Fruit fly (Drosophila melanogaster) whole organism, embryonic: ENCODE data around the gene Sbp2.
A peak's percentile ranks its signal among the peaks of the same experiment; 100 is the strongest.

Source experiments
- BtbVII ChIP-seq: fragments of 200-800 bp; sonication (Bioruptor generic); optimal IDR thresholded peaks from 3 replicates; lab custom pipeline; 2017; ENCODE audit warnings: missing biosample characterization, mild to moderate bottlenecking, missing genetic modification characterization
- CG10462 ChIP-seq: fragments of 200-800 bp; sonication (Bioruptor generic); optimal IDR thresholded peaks from 2 replicates; lab custom pipeline; 2016; ENCODE audit warnings: missing biosample characterization, missing genetic modification characterization
- CG11085 ChIP-seq: fragments of 200-800 bp; sonication (Bioruptor generic); IDR thresholded peaks from 2 replicates; pipeline ENCODE4 v1.3.6; 2022; ENCODE audit warnings: missing biosample characterization, missing genetic modification characterization
- CG11560 ChIP-seq: fragments of 200-800 bp; sonication (Bioruptor generic); IDR thresholded peaks from 3 replicates; pipeline ENCODE4 v1.3.6; 2022; ENCODE audit warnings: missing biosample characterization, missing genetic modification characterization
- CG13624 ChIP-seq: fragments of 200-800 bp; sonication (Bioruptor generic); optimal IDR thresholded peaks from 2 replicates; lab custom pipeline; 2016; ENCODE audit warnings: missing biosample characterization, missing genetic modification characterization
- CG15073 ChIP-seq: fragments of 200-800 bp; sonication (Bioruptor generic); optimal IDR thresholded peaks from 2 replicates; lab custom pipeline; 2016; ENCODE audit warnings: missing biosample characterization, missing genetic modification characterization
- CG15601 ChIP-seq: fragments of 200-800 bp; sonication (Bioruptor generic); optimal IDR thresholded peaks from 3 replicates; lab custom pipeline; 2019; ENCODE audit warnings: missing biosample characterization, mild to moderate bottlenecking, missing genetic modification characterization, moderate library complexity
- CG1603 ChIP-seq: fragments of 200-800 bp; sonication (Bioruptor generic); optimal IDR thresholded peaks from 2 replicates; lab custom pipeline; 2019; ENCODE audit warnings: missing biosample characterization, mild to moderate bottlenecking, missing genetic modification characterization, moderate library complexity
- CG1832 ChIP-seq: fragments of 200-800 bp; sonication (Bioruptor generic); optimal IDR thresholded peaks from 2 replicates; lab custom pipeline; 2017; ENCODE audit warnings: missing biosample characterization, mild to moderate bottlenecking, missing genetic modification characterization, inconsistent platforms
- CG3163 ChIP-seq: fragments of 200-800 bp; sonication (Bioruptor generic); optimal IDR thresholded peaks from 3 replicates; lab custom pipeline; 2016; ENCODE audit warnings: missing biosample characterization, missing genetic modification characterization
- CG5245 ChIP-seq: fragments of 200-800 bp; sonication (Bioruptor generic); optimal IDR thresholded peaks from 3 replicates; lab custom pipeline; 2016; ENCODE audit warnings: missing biosample characterization, missing genetic modification characterization
- CG6272 ChIP-seq: fragments of 200-800 bp; sonication (Bioruptor generic); IDR thresholded peaks from 2 replicates; pipeline ENCODE4 v1.3.6; 2022; ENCODE audit warnings: missing biosample characterization, missing genetic modification characterization
- CG6654 ChIP-seq: fragments of 200-800 bp; sonication (Bioruptor generic); optimal IDR thresholded peaks from 2 replicates; lab custom pipeline; 2017; ENCODE audit warnings: missing biosample characterization, mild to moderate bottlenecking, missing genetic modification characterization
- CG6689 ChIP-seq: fragments of 200-800 bp; sonication (Bioruptor generic); IDR thresholded peaks from 2 replicates; pipeline ENCODE4 v1.3.6; 2022; ENCODE audit warnings: missing biosample characterization, missing genetic modification characterization
- CG7556 ChIP-seq: fragments of 200-800 bp; sonication (Bioruptor generic); optimal IDR thresholded peaks from 2 replicates; lab custom pipeline; 2017; ENCODE audit warnings: missing biosample characterization, mild to moderate bottlenecking, missing genetic modification characterization
- CG8765 ChIP-seq: fragments of 200-800 bp; sonication (Bioruptor generic); IDR thresholded peaks from 2 replicates; pipeline ENCODE4 v1.3.6; 2022; ENCODE audit warnings: missing biosample characterization, missing genetic modification characterization
- CG9727 ChIP-seq: fragments of 200-800 bp; sonication (Bioruptor generic); optimal IDR thresholded peaks from 3 replicates; lab custom pipeline; 2017; ENCODE audit warnings: missing biosample characterization, mild to moderate bottlenecking, missing genetic modification characterization
- Dbx ChIP-seq: fragments of 200-800 bp; sonication (Bioruptor generic); IDR thresholded peaks from 3 replicates; pipeline ENCODE4 v1.3.6; 2022; ENCODE audit warnings: missing biosample characterization, missing genetic modification characterization
- Doc3 ChIP-seq: fragments of 200-800 bp; sonication (Bioruptor generic); IDR thresholded peaks from 3 replicates; pipeline ENCODE4 v1.3.6; 2022; ENCODE audit warnings: missing biosample characterization, missing genetic modification characterization; ENCODE audit not compliant: partially characterized antibody
- Fer3 ChIP-seq: fragments of 200-800 bp; sonication (Bioruptor generic); optimal IDR thresholded peaks from 2 replicates; lab custom pipeline; 2018; ENCODE audit warnings: missing biosample characterization, mild to moderate bottlenecking, missing genetic modification characterization, moderate library complexity
- GATAe ChIP-seq: fragments of 200-800 bp; sonication (Bioruptor generic); conservative IDR thresholded peaks from 2 replicates; pipeline ENCODE4 v1.3.6; 2022; ENCODE audit warnings: missing biosample characterization, missing genetic modification characterization
- Gsc ChIP-seq: fragments of 200-800 bp; sonication (Bioruptor generic); IDR thresholded peaks from 2 replicates; pipeline ENCODE4 v1.3.6; 2022; ENCODE audit warnings: missing biosample characterization, missing genetic modification characterization
- Lhr ChIP-seq: fragments of 200-800 bp; sonication (Bioruptor generic); optimal IDR thresholded peaks from 3 replicates; lab custom pipeline; 2017; ENCODE audit warnings: mild to moderate bottlenecking, missing biosample characterization, missing genetic modification reagents, missing genetic modification characterization
- Lpt ChIP-seq: fragments of >200 bp; optimal IDR thresholded peaks from 2 replicates; lab custom pipeline; 2018; ENCODE audit warnings: missing biosample characterization, missing genetic modification characterization
- MBD-R2 ChIP-seq: fragments of 200-800 bp; sonication (Bioruptor generic); IDR thresholded peaks from 2 replicates; pipeline ENCODE4 v1.3.6; 2022; ENCODE audit warnings: missing biosample characterization, missing genetic modification characterization
- Oaz ChIP-seq: fragments of 200-800 bp; sonication (Bioruptor generic); IDR thresholded peaks from 2 replicates; pipeline ENCODE4 v1.3.6; 2022; ENCODE audit warnings: missing biosample characterization, missing genetic modification characterization
- Ravus ChIP-seq: fragments of 200-800 bp; sonication (Bioruptor generic); IDR thresholded peaks from 2 replicates; pipeline ENCODE4 v1.3.6; 2022; ENCODE audit warnings: missing biosample characterization, missing genetic modification characterization
- Six4 ChIP-seq: fragments of 200-800 bp; sonication (Bioruptor generic); optimal IDR thresholded peaks from 2 replicates; lab custom pipeline; 2016; ENCODE audit warnings: missing biosample characterization, missing genetic modification characterization
- Ssrp ChIP-seq: fragments of 200-800 bp; sonication (Bioruptor generic); optimal IDR thresholded peaks from 2 replicates; lab custom pipeline; 2018; ENCODE audit warnings: missing biosample characterization, mild to moderate bottlenecking, missing genetic modification characterization, moderate library complexity
- Usf ChIP-seq: fragments of 200-800 bp; sonication (Bioruptor generic); optimal IDR thresholded peaks from 2 replicates; lab custom pipeline; 2017; ENCODE audit warnings: missing genotype, missing biosample characterization, missing genetic modification characterization
- amos ChIP-seq: fragments of 200-800 bp; sonication (Bioruptor generic); IDR thresholded peaks from 2 replicates; pipeline ENCODE4 v1.3.6; 2022; ENCODE audit warnings: missing biosample characterization, missing genetic modification characterization; ENCODE audit not compliant: partially characterized antibody
- chn ChIP-seq: fragments of 200-800 bp; sonication (Bioruptor generic); optimal IDR thresholded peaks from 2 replicates; lab custom pipeline; 2016; ENCODE audit warnings: missing biosample characterization, missing genetic modification characterization
- crol ChIP-seq: fragments of 200-800 bp; sonication (Bioruptor generic); IDR thresholded peaks from 2 replicates; pipeline ENCODE4 v1.3.6; 2022; ENCODE audit warnings: missing biosample characterization, missing genetic modification characterization
- danr ChIP-seq: fragments of 200-800 bp; sonication (Bioruptor generic); IDR thresholded peaks from 2 replicates; pipeline ENCODE4 v1.3.6; 2022; ENCODE audit warnings: missing biosample characterization, missing genetic modification characterization
- dpn ChIP-seq, 2 experiments: fragments of 200-800 bp; sonication (Bioruptor generic); optimal IDR thresholded peaks; 3 replicates each; lab custom pipeline; 2016; ENCODE audit warnings: missing biosample characterization in 2 of 2, missing genetic modification characterization in 2 of 2
- fd102C ChIP-seq: fragments of 200-800 bp; sonication (Bioruptor generic); optimal IDR thresholded peaks from 2 replicates; lab custom pipeline; 2018; ENCODE audit warnings: missing biosample characterization, mild to moderate bottlenecking, missing genetic modification characterization, moderate library complexity
- insv ChIP-seq, 2 experiments: fragments of 200-800 bp; sonication (Bioruptor generic); optimal IDR thresholded peaks; 3 replicates each; lab custom pipeline; 2016 to 2018; ENCODE audit warnings: missing biosample characterization in 2 of 2, missing genetic modification characterization in 2 of 2
- lbe ChIP-seq: fragments of 200-800 bp; sonication (Bioruptor generic); optimal IDR thresholded peaks from 2 replicates; lab custom pipeline; 2016; ENCODE audit warnings: missing biosample characterization, mild to moderate bottlenecking, missing genetic modification characterization
- lov ChIP-seq, 2 experiments: fragments of 200-800 bp in 1 of 2; fragments of >200 bp in 1 of 2; sonication (Bioruptor generic) in 1 of 2; IDR thresholded peaks in 1 of 2; optimal IDR thresholded peaks in 1 of 2; 2 replicates in 1 of 2; 3 replicates in 1 of 2; pipeline versions ENCODE4 v1.3.6 to Lab custom; 2017 to 2022; ENCODE audit warnings: missing biosample characterization in 1 of 2, missing genetic modification characterization in 1 of 2
- mirr ChIP-seq: fragments of 200-800 bp; sonication (Bioruptor generic); optimal IDR thresholded peaks from 3 replicates; lab custom pipeline; 2018; ENCODE audit warnings: missing biosample characterization, mild to moderate bottlenecking, missing genetic modification characterization
- mld ChIP-seq: fragments of 200-800 bp; sonication (Bioruptor generic); IDR thresholded peaks from 3 replicates; pipeline ENCODE4 v1.3.6; 2022; ENCODE audit warnings: missing biosample characterization, missing genetic modification characterization; ENCODE audit not compliant: partially characterized antibody
- nau ChIP-seq: fragments of 200-800 bp; sonication (Bioruptor generic); optimal IDR thresholded peaks from 3 replicates; lab custom pipeline; 2017; ENCODE audit warnings: missing biosample characterization, mild to moderate bottlenecking, missing genetic modification characterization, missing genetic modification reagents
- oc ChIP-seq: fragments of 200-800 bp; sonication (Bioruptor generic); optimal IDR thresholded peaks from 2 replicates; lab custom pipeline; 2018; ENCODE audit warnings: missing biosample characterization, mild to moderate bottlenecking, missing genetic modification characterization, moderate library complexity
- peb ChIP-seq: fragments of 200-800 bp; sonication (Bioruptor generic); IDR thresholded peaks from 2 replicates; pipeline ENCODE4 v1.3.6; 2022; ENCODE audit warnings: missing biosample characterization, missing genetic modification characterization
- pfk ChIP-seq: fragments of 200-800 bp; sonication (Bioruptor generic); optimal IDR thresholded peaks from 2 replicates; lab custom pipeline; 2018; ENCODE audit warnings: missing biosample characterization, mild to moderate bottlenecking, missing genetic modification characterization, moderate library complexity
- seq ChIP-seq: fragments of 200-800 bp; sonication (Bioruptor generic); IDR thresholded peaks from 2 replicates; pipeline ENCODE4 v1.3.6; 2022; ENCODE audit warnings: missing biosample characterization, missing genetic modification characterization
- ssp ChIP-seq: fragments of 200-800 bp; sonication (Bioruptor generic); IDR thresholded peaks from 2 replicates; pipeline ENCODE4 v1.3.6; 2022; ENCODE audit warnings: missing biosample characterization, missing genetic modification characterization
- unc-4 ChIP-seq: fragments of 200-800 bp; sonication (Bioruptor generic); IDR thresholded peaks from 2 replicates; pipeline ENCODE4 v1.3.6; 2022; ENCODE audit warnings: missing biosample characterization, missing genetic modification characterization; ENCODE audit not compliant: partially characterized antibody
- unpg ChIP-seq: fragments of 200-800 bp; sonication (Bioruptor generic); optimal IDR thresholded peaks from 3 replicates; lab custom pipeline; 2018; ENCODE audit warnings: missing biosample characterization, mild to moderate bottlenecking, missing genetic modification characterization, moderate library complexity
- zen ChIP-seq: fragments of 200-800 bp; sonication (Bioruptor generic); optimal IDR thresholded peaks from 3 replicates; lab custom pipeline; 2018; ENCODE audit warnings: missing biosample characterization, mild to moderate bottlenecking, missing genetic modification characterization, moderate library complexity

The Sbp2 gene

dm6 chr3L:8308891-8309352 lies 5.0 kb downstream of the Sbp2 start, which contains the start of gene BI-1 (continued):
- TF ChIP-seq peb: no peak
- TF ChIP-seq unpg: peak; percentile 56
- TF ChIP-seq Ravus (GFP tag; lab: Robert Waterston, UW): no peak
- TF ChIP-seq CG13624 (GFP tag; lab: Kevin White, UChicago): peak; percentile 44
- TF ChIP-seq Doc3 (GFP tag; lab: Robert Waterston, UW): no peak
- no peak for TF ChIP-seq lov (optimal IDR thresholded peaks at IDR 0.05; lab: Kevin White, UChicago)
- TF ChIP-seq lov (GFP tag; IDR thresholded peaks at IDR 0.05; lab: Robert Waterston, UW): no peak
- peak; percentile 56 for TF ChIP-seq zen (tag; lab: Kevin White, UChicago)
- peak; percentile 63 for TF ChIP-seq CG9727
- no peak for TF ChIP-seq CG8765 (GFP tag; lab: Robert Waterston, UW)
- TF ChIP-seq seq: no peak
- TF ChIP-seq CG15073: no peak
- no peak for TF ChIP-seq CG1603 (tag; lab: Kevin White, UChicago)
- TF ChIP-seq ssp: no peak
- TF ChIP-seq MBD-R2 (GFP tag; lab: Robert Waterston, UW): peak; percentile 50
- TF ChIP-seq lbe (GFP tag; lab: Kevin White, UChicago): peak; percentile 48
- TF ChIP-seq dpn (GFP tag; optimal IDR thresholded peaks at IDR 0.05; lab: Kevin White, UChicago): peak; percentile 45 to 62
- TF ChIP-seq danr (GFP tag; lab: Robert Waterston, UW): no peak
- no peak for TF ChIP-seq oc
- TF ChIP-seq mirr (GFP tag; lab: Kevin White, UChicago): peak; percentile 33
- TF ChIP-seq Lpt (GFP tag; lab: Kevin White, UChicago): no peak
- TF ChIP-seq CG6689 (GFP tag; lab: Robert Waterston, UW): peak; percentile 71
- no peak for TF ChIP-seq nau (GFP tag; lab: Kevin White, UChicago)
- TF ChIP-seq GATAe (GFP tag; lab: Robert Waterston, UW): peak; percentile 43; the same call in 1 of the 2 replicates
- peak; percentile 35 for TF ChIP-seq CG5245 (GFP tag; lab: Kevin White, UChicago)
- no peak for TF ChIP-seq Gsc (GFP tag; lab: Robert Waterston, UW)
- TF ChIP-seq CG11085: no peak
- no peak for TF ChIP-seq fd102C
- peak; percentile 39 for TF ChIP-seq Ssrp (tag; lab: Kevin White, UChicago)
- TF ChIP-seq pfk (GFP tag; lab: Kevin White, UChicago): no peak
- TF ChIP-seq CG1832 (GFP tag; lab: Kevin White, UChicago): no peak
- TF ChIP-seq Oaz (GFP tag; lab: Robert Waterston, UW): no peak
- peak; percentile 73 for TF ChIP-seq BtbVII (GFP tag; lab: Kevin White, UChicago)
- no peak for TF ChIP-seq mld (GFP tag; lab: Robert Waterston, UW)
- no peak for TF ChIP-seq Six4 (GFP tag; lab: Kevin White, UChicago)
- peak; percentile 26 for TF ChIP-seq Lhr (GFP tag; lab: Kevin White, UChicago)
- TF ChIP-seq Dbx: peak; percentile 74; the same call in 2 of the 3 replicates
- 0 out of 2 replicates have a peak, but pooled peaks have one; percentile 10 for TF ChIP-seq amos
- TF ChIP-seq CG15601 (tag; lab: Kevin White, UChicago): no peak
- TF ChIP-seq CG3163 (GFP tag; lab: Kevin White, UChicago): no peak
- no peak for TF ChIP-seq unc-4 (GFP tag; lab: Robert Waterston, UW)
- peak in 1 of 2 experiments; percentile 41 for TF ChIP-seq insv (GFP tag; optimal IDR thresholded peaks at IDR 0.05; lab: Kevin White, UChicago)
- no peak for TF ChIP-seq chn
- peak; percentile 69 for TF ChIP-seq Fer3 (tag; lab: Kevin White, UChicago)
- no peak for TF ChIP-seq CG6654 (GFP tag; lab: Kevin White, UChicago)
- TF ChIP-seq CG6272 (GFP tag; lab: Robert Waterston, UW): 0 out of 2 replicates have a peak, but pooled peaks have one; percentile 16
- TF ChIP-seq crol (GFP tag; lab: Robert Waterston, UW): no peak
- no peak for TF ChIP-seq Usf (GFP tag; lab: Kevin White, UChicago)
- no peak for TF ChIP-seq CG10462 (GFP tag; lab: Kevin White, UChicago)
- TF ChIP-seq CG11560 (tag; lab: Robert Waterston, UW): no peak
- peak; percentile 74 for TF ChIP-seq CG7556 (GFP tag; lab: Kevin White, UChicago)
